Fruit fly (Drosophila melanogaster) whole organism, embryonic: ENCODE data around the gene CG31287.

Experiments used
- Aef1 ChIP-seq: fragments of 200-800 bp; sonication (Bioruptor generic); IDR thresholded peaks from 3 replicates; pipeline ENCODE4 v1.3.6; 2022; ENCODE audit warnings: missing biosample characterization, missing genetic modification characterization
- CG10321 ChIP-seq: fragments of 200-800 bp; sonication (Bioruptor generic); IDR thresholded peaks from 2 replicates; pipeline ENCODE4 v1.3.6; 2022; ENCODE audit warnings: missing biosample characterization, missing genetic modification characterization
- CG10654 ChIP-seq: fragments of 200-800 bp; sonication (Bioruptor generic); optimal IDR thresholded peaks from 2 replicates; lab custom pipeline; 2016; ENCODE audit warnings: missing biosample characterization, missing genetic modification characterization
- CG11247 ChIP-seq: fragments of 200-800 bp; sonication (Bioruptor generic); IDR thresholded peaks from 2 replicates; pipeline ENCODE4 v1.3.6; 2022; ENCODE audit warnings: missing biosample characterization, missing genetic modification characterization
- CG11695 ChIP-seq: fragments of 200-800 bp; sonication (Bioruptor generic); IDR thresholded peaks from 3 replicates; pipeline ENCODE4 v1.3.6; 2022; ENCODE audit warnings: missing biosample characterization, missing genetic modification characterization
- CG13775 ChIP-seq: fragments of 200-800 bp; sonication (Bioruptor generic); optimal IDR thresholded peaks from 3 replicates; lab custom pipeline; 2017; ENCODE audit warnings: missing biosample characterization, mild to moderate bottlenecking, missing genetic modification characterization
- CG15073 ChIP-seq: fragments of 200-800 bp; sonication (Bioruptor generic); optimal IDR thresholded peaks from 2 replicates; lab custom pipeline; 2016; ENCODE audit warnings: missing biosample characterization, missing genetic modification characterization
- CG16815 ChIP-seq: fragments of 200-800 bp; sonication (Bioruptor generic); optimal IDR thresholded peaks from 3 replicates; lab custom pipeline; 2017; ENCODE audit warnings: missing biosample characterization, mild to moderate bottlenecking, missing genetic modification characterization
- CG17359 ChIP-seq: fragments of 200-800 bp; sonication (Bioruptor generic); optimal IDR thresholded peaks from 3 replicates; lab custom pipeline; 2018; ENCODE audit warnings: missing biosample characterization, mild to moderate bottlenecking, missing genetic modification characterization, moderate library complexity
- CG30403 ChIP-seq: fragments of 200-800 bp; sonication (Bioruptor generic); optimal IDR thresholded peaks from 3 replicates; lab custom pipeline; 2016; ENCODE audit warnings: missing biosample characterization, missing genetic modification characterization
- CG31224 ChIP-seq: fragments of 200-800 bp; sonication (Bioruptor generic); IDR thresholded peaks from 2 replicates; pipeline ENCODE4 v1.3.6; 2022; ENCODE audit warnings: missing biosample characterization, missing genetic modification characterization
- CG3281 ChIP-seq: fragments of 200-800 bp; sonication (Bioruptor generic); optimal IDR thresholded peaks from 3 replicates; lab custom pipeline; 2017; ENCODE audit warnings: missing biosample characterization, mild to moderate bottlenecking, missing genetic modification characterization
- CG3847 ChIP-seq: fragments of 200-800 bp; sonication (Bioruptor generic); IDR thresholded peaks from 2 replicates; pipeline ENCODE4 v1.3.6; 2022; ENCODE audit warnings: missing biosample characterization, missing genetic modification characterization
- CG4820 ChIP-seq: fragments of 200-800 bp; sonication (Bioruptor generic); optimal IDR thresholded peaks from 3 replicates; lab custom pipeline; 2016; ENCODE audit warnings: missing biosample characterization, missing genetic modification characterization
- CG7271 ChIP-seq: fragments of 200-800 bp; sonication (Bioruptor generic); optimal IDR thresholded peaks from 2 replicates; lab custom pipeline; 2018; ENCODE audit warnings: missing biosample characterization, mild to moderate bottlenecking, missing genetic modification characterization, moderate library complexity
- CG7556 ChIP-seq: fragments of 200-800 bp; sonication (Bioruptor generic); optimal IDR thresholded peaks from 2 replicates; lab custom pipeline; 2017; ENCODE audit warnings: missing biosample characterization, mild to moderate bottlenecking, missing genetic modification characterization
- CG8944 ChIP-seq: fragments of 200-800 bp; sonication (Bioruptor generic); optimal IDR thresholded peaks from 3 replicates; lab custom pipeline; 2016; ENCODE audit warnings: missing biosample characterization, missing genetic modification characterization
- CG9727 ChIP-seq: fragments of 200-800 bp; sonication (Bioruptor generic); optimal IDR thresholded peaks from 3 replicates; lab custom pipeline; 2017; ENCODE audit warnings: missing biosample characterization, mild to moderate bottlenecking, missing genetic modification characterization
- CG9932 ChIP-seq: fragments of 200-800 bp; sonication (Bioruptor generic); IDR thresholded peaks from 2 replicates; pipeline ENCODE4 v1.3.6; 2022; ENCODE audit warnings: missing biosample characterization, missing genetic modification characterization
- Chrac-16 ChIP-seq: fragments of 200-800 bp; sonication (Bioruptor generic); optimal IDR thresholded peaks from 3 replicates; lab custom pipeline; 2016; ENCODE audit warnings: missing biosample characterization, missing genetic modification characterization
- D ChIP-seq, 2 experiments: fragments of 200-800 bp in 1 of 2; fragments of >200 bp in 1 of 2; sonication (Bioruptor generic) in 1 of 2; optimal IDR thresholded peaks; 2 replicates in 1 of 2; 3 replicates in 1 of 2; lab custom pipeline; 2017; ENCODE audit warnings: mild to moderate bottlenecking in 1 of 2, missing biosample characterization in 1 of 2, missing genetic modification characterization in 1 of 2, missing genetic modification reagents in 1 of 2
- Dbx ChIP-seq: fragments of 200-800 bp; sonication (Bioruptor generic); IDR thresholded peaks from 3 replicates; pipeline ENCODE4 v1.3.6; 2022; ENCODE audit warnings: missing biosample characterization, missing genetic modification characterization
- Dref ChIP-seq: fragments of 200-800 bp; sonication (Bioruptor generic); IDR thresholded peaks from 2 replicates; pipeline ENCODE4 v1.3.6; 2022; ENCODE audit warnings: missing biosample characterization, missing genetic modification characterization
- Fer3 ChIP-seq: fragments of 200-800 bp; sonication (Bioruptor generic); optimal IDR thresholded peaks from 2 replicates; lab custom pipeline; 2018; ENCODE audit warnings: missing biosample characterization, mild to moderate bottlenecking, missing genetic modification characterization, moderate library complexity
- Hr39 ChIP-seq: fragments of >200 bp; optimal IDR thresholded peaks from 2 replicates; lab custom pipeline; 2017
- Lpt ChIP-seq: fragments of >200 bp; optimal IDR thresholded peaks from 2 replicates; lab custom pipeline; 2018; ENCODE audit warnings: missing biosample characterization, missing genetic modification characterization
- MESR4 ChIP-seq: fragments of 200-800 bp; sonication (Bioruptor generic); optimal IDR thresholded peaks from 2 replicates; lab custom pipeline; 2018; ENCODE audit warnings: missing biosample characterization, mild to moderate bottlenecking, missing genetic modification characterization, moderate library complexity
- Poxn ChIP-seq: fragments of 200-800 bp; sonication (Bioruptor generic); IDR thresholded peaks from 2 replicates; pipeline ENCODE4 v1.3.6; 2022; ENCODE audit warnings: missing biosample characterization, missing genetic modification characterization
- Rx ChIP-seq: fragments of 200-800 bp; sonication (Bioruptor generic); IDR thresholded peaks from 2 replicates; pipeline ENCODE4 v1.3.6; 2022; ENCODE audit warnings: missing biosample characterization, missing genetic modification characterization
- Sox100B ChIP-seq: fragments of 200-800 bp; sonication (Bioruptor generic); optimal IDR thresholded peaks from 3 replicates; lab custom pipeline; 2018; ENCODE audit warnings: missing biosample characterization, mild to moderate bottlenecking, missing genetic modification characterization
- Stat92E ChIP-seq, 3 experiments: fragments of >200 bp in 2 of 3; fragments of 200-800 bp in 1 of 3; sonication (Bioruptor generic) in 1 of 3; optimal IDR thresholded peaks; 2 replicates each; lab custom pipeline; 2017 to 2019; ENCODE audit warnings: missing biosample characterization in 3 of 3, missing genetic modification characterization in 3 of 3, mild to moderate bottlenecking in 1 of 3, moderate library complexity in 1 of 3
- Tbp ChIP-seq: fragments of >200 bp; optimal IDR thresholded peaks from 2 replicates; lab custom pipeline; 2018; ENCODE audit warnings: missing biosample characterization, missing genetic modification characterization
- al ChIP-seq: fragments of 200-800 bp; sonication (Bioruptor generic); IDR thresholded peaks from 2 replicates; pipeline ENCODE4 v1.3.6; 2022; ENCODE audit warnings: missing biosample characterization, missing genetic modification characterization
- ara ChIP-seq: fragments of 200-800 bp; sonication (Bioruptor generic); IDR thresholded peaks from 2 replicates; pipeline ENCODE4 v1.3.6; 2022; ENCODE audit warnings: missing biosample characterization, missing genetic modification characterization
- croc ChIP-seq: fragments of 200-800 bp; sonication (Bioruptor generic); conservative IDR thresholded peaks from 3 replicates; pipeline ENCODE4 v1.3.6; 2022; ENCODE audit warnings: missing biosample characterization, missing genetic modification characterization
- crol ChIP-seq: fragments of 200-800 bp; sonication (Bioruptor generic); IDR thresholded peaks from 2 replicates; pipeline ENCODE4 v1.3.6; 2022; ENCODE audit warnings: missing biosample characterization, missing genetic modification characterization
- dmrt11E ChIP-seq: fragments of 200-800 bp; sonication (Bioruptor generic); optimal IDR thresholded peaks from 3 replicates; lab custom pipeline; 2018; ENCODE audit warnings: missing biosample characterization, mild to moderate bottlenecking, missing genetic modification characterization, moderate library complexity
- dpn ChIP-seq, 2 experiments: fragments of 200-800 bp; sonication (Bioruptor generic); optimal IDR thresholded peaks; 3 replicates each; lab custom pipeline; 2016; ENCODE audit warnings: missing biosample characterization in 2 of 2, missing genetic modification characterization in 2 of 2
- fd102C ChIP-seq: fragments of 200-800 bp; sonication (Bioruptor generic); optimal IDR thresholded peaks from 2 replicates; lab custom pipeline; 2018; ENCODE audit warnings: missing biosample characterization, mild to moderate bottlenecking, missing genetic modification characterization, moderate library complexity
- gsb ChIP-seq: fragments of 200-800 bp; sonication (Bioruptor generic); IDR thresholded peaks from 2 replicates; pipeline ENCODE4 v1.3.6; 2022; ENCODE audit warnings: missing biosample characterization, missing genetic modification characterization
- knrl ChIP-seq: fragments of 200-800 bp; sonication (Bioruptor generic); IDR thresholded peaks from 3 replicates; pipeline ENCODE4 v1.3.6; 2022; ENCODE audit warnings: missing biosample characterization, missing genetic modification characterization; ENCODE audit not compliant: partially characterized antibody
- mirr ChIP-seq: fragments of 200-800 bp; sonication (Bioruptor generic); optimal IDR thresholded peaks from 3 replicates; lab custom pipeline; 2018; ENCODE audit warnings: missing biosample characterization, mild to moderate bottlenecking, missing genetic modification characterization
- nerfin-1 ChIP-seq: fragments of 200-800 bp; sonication (Bioruptor generic); optimal IDR thresholded peaks from 3 replicates; lab custom pipeline; 2019; ENCODE audit warnings: missing biosample characterization, mild to moderate bottlenecking, missing genetic modification characterization, moderate library complexity
- run ChIP-seq: fragments of 200-800 bp; sonication (Bioruptor generic); optimal IDR thresholded peaks from 3 replicates; lab custom pipeline; 2018; ENCODE audit warnings: missing biosample characterization, mild to moderate bottlenecking, missing genetic modification characterization
- stwl ChIP-seq: fragments of 200-800 bp; sonication (Bioruptor generic); optimal IDR thresholded peaks from 3 replicates; lab custom pipeline; 2018; ENCODE audit warnings: missing biosample characterization, mild to moderate bottlenecking, missing genetic modification characterization, moderate library complexity
- tna ChIP-seq: fragments of 200-800 bp; sonication (Bioruptor generic); IDR thresholded peaks from 2 replicates; pipeline ENCODE4 v1.3.6; 2022; ENCODE audit warnings: missing biosample characterization, missing genetic modification characterization; ENCODE audit not compliant: partially characterized antibody
- twi ChIP-seq: fragments of 200-800 bp; optimal IDR thresholded peaks from 2 replicates; lab custom pipeline; 2019; ENCODE audit warnings: missing biosample characterization, mild to moderate bottlenecking, missing genetic modification characterization, moderate library complexity
- zen ChIP-seq: fragments of 200-800 bp; sonication (Bioruptor generic); optimal IDR thresholded peaks from 3 replicates; lab custom pipeline; 2018; ENCODE audit warnings: missing biosample characterization, mild to moderate bottlenecking, missing genetic modification characterization, moderate library complexity

The CG31287 gene

DNA sequence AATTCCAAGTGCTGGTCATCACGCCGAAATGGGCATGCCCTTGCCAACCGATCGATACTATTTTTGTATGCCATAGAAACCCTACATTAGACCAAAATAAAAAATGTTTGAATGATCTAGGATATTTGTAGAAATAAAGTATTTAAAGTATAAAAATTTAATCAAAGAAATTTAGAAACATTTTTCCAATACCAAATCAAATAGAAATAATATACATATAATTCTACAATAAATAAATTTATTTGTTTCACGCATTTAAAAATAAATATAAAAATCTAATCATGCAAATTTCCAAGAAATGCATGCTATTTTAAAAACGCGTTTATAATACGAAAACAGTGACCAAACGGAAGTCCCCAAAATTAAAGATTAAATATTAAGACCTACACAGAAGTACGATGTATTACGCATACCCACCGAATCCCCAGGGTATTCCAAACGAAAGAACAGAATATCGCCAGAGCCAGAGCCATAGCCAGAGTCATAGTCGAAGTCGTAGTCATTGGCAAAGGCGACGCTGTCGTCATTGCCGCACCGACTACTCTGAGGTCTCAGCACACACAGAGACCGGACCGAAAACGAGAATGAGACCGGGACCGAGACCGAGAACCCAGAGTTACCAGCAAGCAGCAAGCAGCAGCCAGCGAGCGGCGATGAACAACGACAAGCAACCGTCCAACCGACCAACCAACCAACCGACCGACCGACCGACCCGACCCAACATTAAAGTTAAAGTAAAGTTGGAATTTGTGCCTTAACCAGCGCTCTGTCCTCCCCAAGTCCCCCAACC lies 5.9 kb downstream of the CG31287 start (continued):
- peak; percentile 31; the same call in 1 of the 2 replicates for TF ChIP-seq tna (GFP tag; lab: Robert Waterston, UW)
- peak; percentile 52 for TF ChIP-seq CG10654 (GFP tag; lab: Kevin White, UChicago)
- TF ChIP-seq CG10321 (GFP tag; lab: Robert Waterston, UW) = no peak
- TF ChIP-seq mirr (GFP tag; lab: Kevin White, UChicago) = peak; percentile 22
- TF ChIP-seq Tbp = no peak
- TF ChIP-seq D (optimal IDR thresholded peaks at IDR 0.05; lab: Kevin White, UChicago) = no peak
- peak; percentile 59 for TF ChIP-seq D (GFP tag; optimal IDR thresholded peaks at IDR 0.05; lab: Kevin White, UChicago)
- peak; percentile 73 for TF ChIP-seq dmrt11E (tag; lab: Kevin White, UChicago)
- peak; percentile 43 for TF ChIP-seq CG30403 (GFP tag; lab: Kevin White, UChicago)
- no peak for TF ChIP-seq MESR4 (GFP tag; lab: Kevin White, UChicago)
- TF ChIP-seq CG3281 = peak; percentile 39
- peak; percentile 50; the same call in 1 of the 2 replicates for TF ChIP-seq CG9932 (GFP tag; lab: Robert Waterston, UW)
- TF ChIP-seq CG15073 (GFP tag; lab: Kevin White, UChicago) = no peak
- no peak for TF ChIP-seq ara
- 0 out of 2 replicates have a peak, but pooled peaks have one; percentile 19 for TF ChIP-seq Dref
- TF ChIP-seq Fer3 (tag; lab: Kevin White, UChicago) = peak; percentile 23
- no peak for TF ChIP-seq CG11695 (GFP tag; lab: Robert Waterston, UW)
- peak; percentile 11 for TF ChIP-seq CG4820
- TF ChIP-seq Aef1 (GFP tag; lab: Robert Waterston, UW) = 0 out of 3 replicates have a peak, but pooled peaks have one; percentile 11
- no peak for TF ChIP-seq Hr39 (lab: Kevin White, UChicago)
- no peak for TF ChIP-seq nerfin-1 (tag; lab: Kevin White, UChicago)
- TF ChIP-seq CG7271 (tag; lab: Kevin White, UChicago) = no peak
- TF ChIP-seq Stat92E (GFP tag; optimal IDR thresholded peaks at IDR 0.05; lab: Kevin White, UChicago) = peak in 1 of 3 experiments; percentile 40
- peak; percentile 83 for TF ChIP-seq CG9727 (GFP tag; lab: Kevin White, UChicago)
- peak; percentile 76 for TF ChIP-seq CG13775 (GFP tag; lab: Kevin White, UChicago)
- TF ChIP-seq fd102C (GFP tag; lab: Kevin White, UChicago) = no peak
- peak; percentile 17 for TF ChIP-seq Chrac-16 (GFP tag; lab: Kevin White, UChicago)
- TF ChIP-seq croc (GFP tag; lab: Robert Waterston, UW) = 0 out of 3 replicates have a peak, but pooled peaks have one; percentile 21
- 0 out of 2 replicates have a peak, but pooled peaks have one; percentile 11 for TF ChIP-seq CG3847
- no peak for TF ChIP-seq Poxn (GFP tag; lab: Robert Waterston, UW)
- TF ChIP-seq al (GFP tag; lab: Robert Waterston, UW) = 0 out of 2 replicates have a peak, but pooled peaks have one; percentile 11
- TF ChIP-seq dpn (GFP tag; optimal IDR thresholded peaks at IDR 0.05; lab: Kevin White, UChicago) = peak in 1 of 2 experiments; percentile 39
- peak; percentile 2 for TF ChIP-seq twi
- peak; percentile 47; the same call in 1 of the 2 replicates for TF ChIP-seq gsb (GFP tag; lab: Robert Waterston, UW)
- no peak for TF ChIP-seq Lpt (GFP tag; lab: Kevin White, UChicago)
- TF ChIP-seq zen (tag; lab: Kevin White, UChicago) = no peak
- peak; percentile 65 for TF ChIP-seq CG31224 (GFP tag; lab: Robert Waterston, UW)
- TF ChIP-seq knrl (GFP tag; lab: Robert Waterston, UW) = no peak
- peak; percentile 78 for TF ChIP-seq CG7556 (GFP tag; lab: Kevin White, UChicago)
- TF ChIP-seq Sox100B (GFP tag; lab: Kevin White, UChicago) = peak; percentile 71
- TF ChIP-seq CG16815 (GFP tag; lab: Kevin White, UChicago) = peak; percentile 66
- TF ChIP-seq CG8944 = no peak
- no peak for TF ChIP-seq Rx (GFP tag; lab: Robert Waterston, UW)
- TF ChIP-seq Dbx (GFP tag; lab: Robert Waterston, UW) = peak; percentile 50; the same call in 2 of the 3 replicates
- TF ChIP-seq stwl (tag; lab: Kevin White, UChicago) = peak; percentile 9
- TF ChIP-seq CG11247 (GFP tag; lab: Robert Waterston, UW) = peak; percentile 23; the same call in 1 of the 2 replicates
- peak; percentile 15 for TF ChIP-seq CG17359
- no peak for TF ChIP-seq run (tag; lab: Kevin White, UChicago)
- TF ChIP-seq crol (GFP tag; lab: Robert Waterston, UW) = peak; percentile 24; the same call in 1 of the 2 replicates
